Worm (Caenorhabditis elegans) whole organism, midembryonic: ENCODE results near the gene frpr-13.

Experiments used
- T22C8.4 ChIP-seq: fragments of 200-800 bp; sonication (Bioruptor generic); IDR thresholded peaks from 2 replicates; pipeline ENCODE4 v1.3.6; 2022; ENCODE audit warnings: missing genetic modification characterization, missing compliant biosample characterization
- flt-1 ChIP-seq: fragments of 200-800 bp; sonication (Bioruptor generic); IDR thresholded peaks from 2 replicates; pipeline ENCODE4 v1.3.6; 2022; ENCODE audit warnings: missing genetic modification characterization, missing compliant biosample characterization
- klf-2 ChIP-seq: fragments of 200-800 bp; sonication (Bioruptor generic); conservative IDR thresholded peaks from 2 replicates; pipeline ENCODE4 v1.3.6; 2022; ENCODE audit warnings: missing genetic modification reagents, missing genetic modification characterization, missing compliant biosample characterization
- med-1 ChIP-seq: sonication (generic microtip); optimal IDR thresholded peaks from 2 replicates; lab custom pipeline; 2017; ENCODE audit warnings: missing genetic modification characterization, mild to moderate bottlenecking, missing compliant biosample characterization, antibody characterized with exemption, missing genetic modification reagents; ENCODE audit not compliant: insufficient read depth
- ref-1 ChIP-seq: fragments of 200-800 bp; sonication (Bioruptor generic); conservative IDR thresholded peaks from 2 replicates; pipeline ENCODE4 v1.3.6; 2022; ENCODE audit warnings: missing genetic modification reagents, missing genetic modification characterization, missing compliant biosample characterization
- tab-1 ChIP-seq: fragments of 200-800 bp; sonication (Bioruptor generic); IDR thresholded peaks from 2 replicates; pipeline ENCODE4 v1.3.6; 2022; ENCODE audit warnings: missing genetic modification characterization, missing compliant biosample characterization
- ztf-23 ChIP-seq: fragments of 200-800 bp; sonication (Bioruptor generic); IDR thresholded peaks from 2 replicates; pipeline ENCODE4 v1.3.6; 2022; ENCODE audit warnings: missing genetic modification reagents, missing genetic modification characterization, missing compliant biosample characterization

- TF ChIP-seq ztf-23 (GFP tag; lab: Robert Waterston, UW) (no peak), tab-1 (GFP tag; lab: Robert Waterston, UW) (no peak), klf-2 (GFP tag; lab: Robert Waterston, UW) (no peak), ref-1 (GFP tag; lab: Robert Waterston, UW) (no peak), med-1 (no peak), T22C8.4 (GFP tag; lab: Robert Waterston, UW) (no peak), flt-1 (GFP tag; lab: Robert Waterston, UW) (no peak)
Measured at ce11 chrV:8942437-8942978, 43.7 kb downstream of the frpr-13 start.
